Worm (Caenorhabditis elegans) whole organism, L4 larva: Measurements from ENCODE around the gene AC3.5.

ENCODE experiments used
- D1046.2 ChIP-seq: fragments of 200-800 bp; sonication (Bioruptor generic); IDR thresholded peaks from 2 replicates; pipeline ENCODE4 v1.3.6; 2022; ENCODE audit warnings: missing genetic modification characterization, missing compliant biosample characterization
- F26F4.8 ChIP-seq: fragments of 200-800 bp; sonication (Bioruptor generic); conservative IDR thresholded peaks from 2 replicates; pipeline ENCODE4 v1.3.6; 2022; ENCODE audit warnings: missing genetic modification characterization, missing compliant biosample characterization
- Y75B8A.6 ChIP-seq: fragments of 200-800 bp; sonication (Bioruptor generic); IDR thresholded peaks from 2 replicates; pipeline ENCODE4 v1.3.6; 2022; ENCODE audit warnings: missing genetic modification reagents, missing genetic modification characterization, missing compliant biosample characterization
- ZK546.5 ChIP-seq, 2 experiments: sonication (generic microtip); optimal IDR thresholded peaks; 2 replicates each; lab custom pipeline; 2017; ENCODE audit warnings: missing biosample characterization in 2 of 2, missing genetic modification characterization in 2 of 2
- aly-2 ChIP-seq: sonication (generic microtip); optimal IDR thresholded peaks from 2 replicates; lab custom pipeline; 2018; ENCODE audit warnings: missing biosample characterization, missing genetic modification characterization
- ceh-20 ChIP-seq: fragments of 200-800 bp; sonication (Bioruptor generic); IDR thresholded peaks from 2 replicates; pipeline ENCODE4 v1.3.6; 2022; ENCODE audit warnings: missing genetic modification reagents, missing genetic modification characterization, missing compliant biosample characterization
- ceh-62 ChIP-seq: sonication (generic microtip); optimal IDR thresholded peaks from 2 replicates; lab custom pipeline; 2017; ENCODE audit warnings: missing biosample characterization, missing genetic modification characterization
- daf-16 ChIP-seq, 3 experiments: sonication (generic microtip); optimal IDR thresholded peaks; 2 replicates each; lab custom pipeline; 2016 to 2017; ENCODE audit warnings: missing genetic modification characterization in 3 of 3, missing genetic modification reagents in 3 of 3, mild to moderate bottlenecking in 2 of 3, missing compliant biosample characterization in 2 of 3, missing biosample characterization in 1 of 3, moderate library complexity in 1 of 3
- dmd-6 ChIP-seq: fragments of 200-800 bp; sonication (Bioruptor generic); IDR thresholded peaks from 2 replicates; pipeline ENCODE4 v1.3.6; 2022; ENCODE audit warnings: missing genetic modification reagents, missing genetic modification characterization, missing compliant biosample characterization
- dmd-8 ChIP-seq: fragments of 200-800 bp; sonication (Bioruptor generic); IDR thresholded peaks from 2 replicates; pipeline ENCODE4 v1.3.6; 2022; ENCODE audit warnings: missing genetic modification characterization, missing compliant biosample characterization
- dpl-1 ChIP-seq: fragments of 150-350 bp; optimal IDR thresholded peaks from 2 replicates; lab custom pipeline; 2014; ENCODE audit warnings: missing biosample characterization, missing genetic modification reagents, missing genetic modification characterization
- dve-1 ChIP-seq: sonication (generic microtip); optimal IDR thresholded peaks from 2 replicates; lab custom pipeline; 2017; ENCODE audit warnings: antibody characterized with exemption, mild to moderate bottlenecking, missing genetic modification characterization, missing compliant biosample characterization; ENCODE audit not compliant: insufficient read depth
- fos-1 ChIP-seq: fragments of 150-350 bp; optimal IDR thresholded peaks from 2 replicates; lab custom pipeline; 2014; ENCODE audit warnings: missing biosample characterization, missing genetic modification characterization
- gei-8 ChIP-seq: fragments of 200-800 bp; sonication (Bioruptor generic); optimal IDR thresholded peaks from 2 replicates; lab custom pipeline; 2018; ENCODE audit warnings: mild to moderate bottlenecking, missing genetic modification characterization, missing compliant biosample characterization
- hif-1 ChIP-seq, 2 experiments: sonication (generic microtip); optimal IDR thresholded peaks; 2 replicates each; lab custom pipeline; 2016 to 2017; ENCODE audit warnings: missing compliant biosample characterization in 2 of 2, missing genetic modification characterization in 2 of 2, missing genetic modification reagents in 2 of 2, missing genotype in 2 of 2, mild to moderate bottlenecking in 1 of 2
- hlh-11 ChIP-seq: fragments of 200-800 bp; sonication (Bioruptor generic); optimal IDR thresholded peaks from 2 replicates; lab custom pipeline; 2018; ENCODE audit warnings: mild to moderate bottlenecking, missing genetic modification characterization, missing compliant biosample characterization
- hlh-30 ChIP-seq: sonication (generic microtip); optimal IDR thresholded peaks from 2 replicates; lab custom pipeline; 2017; ENCODE audit warnings: antibody characterized with exemption, mild to moderate bottlenecking, missing genetic modification characterization, missing compliant biosample characterization; ENCODE audit not compliant: insufficient read depth
- jun-1 ChIP-seq: fragments of 150-350 bp; optimal IDR thresholded peaks from 2 replicates; lab custom pipeline; 2014; ENCODE audit warnings: missing biosample characterization, missing genetic modification reagents, missing genetic modification characterization
- lin-1 ChIP-seq: fragments of 200-800 bp; sonication (Bioruptor generic); IDR thresholded peaks from 2 replicates; pipeline ENCODE4 v1.3.6; 2022; ENCODE audit warnings: missing genetic modification reagents, missing genetic modification characterization, missing compliant biosample characterization
- lin-13 ChIP-seq: fragments of 150-350 bp; optimal IDR thresholded peaks from 2 replicates; lab custom pipeline; 2014; ENCODE audit warnings: missing biosample characterization, missing genetic modification reagents, missing genetic modification characterization
- lin-15B ChIP-seq: fragments of 150-350 bp; sonication (generic microtip); optimal IDR thresholded peaks from 3 replicates; lab custom pipeline; 2014; ENCODE audit warnings: missing biosample characterization, missing genetic modification characterization
- lin-39 ChIP-seq: fragments of 150-350 bp; optimal IDR thresholded peaks from 2 replicates; lab custom pipeline; 2014; ENCODE audit warnings: missing biosample characterization, missing genetic modification reagents, missing genetic modification characterization
- lsy-2 ChIP-seq, 2 experiments: fragments of 150-350 bp in 1 of 2; sonication (generic microtip) in 1 of 2; optimal IDR thresholded peaks; 2 replicates each; lab custom pipeline; 2014 to 2017; ENCODE audit warnings: missing biosample characterization in 2 of 2, missing genetic modification characterization in 2 of 2
- madf-9 ChIP-seq: fragments of 200-800 bp; sonication (Bioruptor generic); conservative IDR thresholded peaks from 2 replicates; pipeline ENCODE4 v1.3.6; 2022; ENCODE audit warnings: missing genetic modification reagents, missing genetic modification characterization, missing compliant biosample characterization
- mdl-1 ChIP-seq, 2 experiments: fragments of 150-350 bp in 1 of 2; sonication (generic microtip) in 1 of 2; optimal IDR thresholded peaks; 2 replicates each; lab custom pipeline; 2014 to 2017; ENCODE audit warnings: missing biosample characterization in 2 of 2, missing genetic modification characterization in 2 of 2
- mxl-2 ChIP-seq: fragments of 200-800 bp; sonication (Bioruptor generic); conservative IDR thresholded peaks from 2 replicates; pipeline ENCODE4 v1.3.6; 2022; ENCODE audit warnings: missing genetic modification reagents, missing genetic modification characterization, missing compliant biosample characterization
- mxl-3 ChIP-seq: fragments of 200-800 bp; sonication (Bioruptor generic); optimal IDR thresholded peaks from 2 replicates; lab custom pipeline; 2018; ENCODE audit warnings: mild to moderate bottlenecking, missing genetic modification characterization, missing compliant biosample characterization
- nhr-11 ChIP-seq: fragments of 150-350 bp; optimal IDR thresholded peaks from 2 replicates; lab custom pipeline; 2014; ENCODE audit warnings: missing biosample characterization, missing genetic modification characterization
- nhr-111 ChIP-seq: fragments of 200-800 bp; sonication (Bioruptor generic); optimal IDR thresholded peaks from 2 replicates; lab custom pipeline; 2018; ENCODE audit warnings: mild to moderate bottlenecking, missing genetic modification characterization, missing compliant biosample characterization
- nhr-237 ChIP-seq: sonication (generic microtip); optimal IDR thresholded peaks from 2 replicates; lab custom pipeline; 2017; ENCODE audit warnings: missing biosample characterization, missing genetic modification characterization
- nhr-28 ChIP-seq: fragments of 150-350 bp; optimal IDR thresholded peaks from 2 replicates; lab custom pipeline; 2014; ENCODE audit warnings: missing biosample characterization, missing genetic modification characterization
- nhr-41 ChIP-seq: fragments of 200-800 bp; sonication (Bioruptor generic); IDR thresholded peaks from 2 replicates; pipeline ENCODE4 v1.3.6; 2022; ENCODE audit warnings: missing genetic modification reagents, missing genetic modification characterization, missing compliant biosample characterization
- nhr-76 ChIP-seq: fragments of 150-350 bp; optimal IDR thresholded peaks from 2 replicates; lab custom pipeline; 2014; ENCODE audit warnings: missing biosample characterization, missing genetic modification characterization
- nhr-77 ChIP-seq: fragments of 150-350 bp; optimal IDR thresholded peaks from 2 replicates; lab custom pipeline; 2014; ENCODE audit warnings: missing biosample characterization, missing genetic modification characterization
- pha-4 ChIP-seq, 2 experiments: fragments of 150-350 bp in 1 of 2; fragments of 200-800 bp in 1 of 2; sonication (Bioruptor generic) in 1 of 2; IDR thresholded peaks in 1 of 2; optimal IDR thresholded peaks in 1 of 2; 2 replicates each; pipeline versions ENCODE4 v1.3.6 to Lab custom; 2014 to 2022; ENCODE audit warnings: missing genetic modification characterization in 2 of 2, missing genetic modification reagents in 2 of 2, missing biosample characterization in 1 of 2, missing compliant biosample characterization in 1 of 2
- php-3 ChIP-seq: fragments of 200-800 bp; sonication (Bioruptor generic); IDR thresholded peaks from 2 replicates; pipeline ENCODE4 v1.3.6; 2022; ENCODE audit warnings: missing genetic modification reagents, missing genetic modification characterization, missing compliant biosample characterization
- pqm-1 ChIP-seq: sonication (generic microtip); optimal IDR thresholded peaks from 2 replicates; lab custom pipeline; 2017; ENCODE audit warnings: missing biosample characterization, missing genetic modification characterization
- saeg-2 ChIP-seq: fragments of 200-800 bp; sonication (Bioruptor generic); IDR thresholded peaks from 2 replicates; pipeline ENCODE4 v1.3.6; 2022; ENCODE audit warnings: missing genetic modification reagents, missing genetic modification characterization, missing compliant biosample characterization
- skn-1 ChIP-seq: fragments of 150-350 bp; optimal IDR thresholded peaks from 2 replicates; lab custom pipeline; 2014; ENCODE audit warnings: missing biosample characterization, missing genetic modification characterization
- spr-3 ChIP-seq: fragments of 200-800 bp; sonication (Bioruptor generic); optimal IDR thresholded peaks from 2 replicates; lab custom pipeline; 2018; ENCODE audit warnings: mild to moderate bottlenecking, missing genetic modification characterization, missing compliant biosample characterization
- unc-130 ChIP-seq: sonication (generic microtip); optimal IDR thresholded peaks from 2 replicates; lab custom pipeline; 2016; ENCODE audit warnings: missing genetic modification reagents, missing genetic modification characterization, missing compliant biosample characterization
- unc-39 ChIP-seq: sonication (generic microtip); optimal IDR thresholded peaks from 2 replicates; lab custom pipeline; 2017; ENCODE audit warnings: missing biosample characterization, missing genetic modification characterization
- vab-7 ChIP-seq: fragments of 200-800 bp; sonication (Bioruptor generic); IDR thresholded peaks from 2 replicates; pipeline ENCODE4 v1.3.6; 2022; ENCODE audit warnings: missing genetic modification reagents, missing genetic modification characterization, missing compliant biosample characterization
- zag-1 ChIP-seq: fragments of 150-350 bp; optimal IDR thresholded peaks from 2 replicates; lab custom pipeline; 2014; ENCODE audit warnings: missing biosample characterization, missing genetic modification characterization
- zfp-3 ChIP-seq: fragments of 200-800 bp; sonication (Bioruptor generic); conservative IDR thresholded peaks from 2 replicates; pipeline ENCODE4 v1.3.6; 2022; ENCODE audit warnings: missing genetic modification reagents, missing genetic modification characterization, missing compliant biosample characterization
- zip-2 ChIP-seq: fragments of 150-350 bp; optimal IDR thresholded peaks from 2 replicates; lab custom pipeline; 2014; ENCODE audit warnings: missing biosample characterization, missing genetic modification characterization

The AC3.5 gene

ce11 chrV:10426253-10426652 lies 37.9 kb downstream of the AC3.5 start, which contains the start of gene apc-10:
apc-10 (minus strand) TSS chrV:10426353.
- TF ChIP-seq nhr-41 (GFP tag; lab: Robert Waterston, UW) (no peak), ceh-62 (tag; lab: Kevin White, UChicago) (no peak), dpl-1 (GFP tag; lab: Kevin White, UChicago) (no peak), nhr-111 (GFP tag; lab: Kevin White, UChicago) (no peak), vab-7 (GFP tag; lab: Robert Waterston, UW) (no peak), gei-8 (GFP tag; lab: Kevin White, UChicago) (no peak), php-3 (no peak), spr-3 (GFP tag; lab: Kevin White, UChicago) (no peak), pqm-1 (tag; lab: Kevin White, UChicago) (no peak), saeg-2 (GFP tag; lab: Robert Waterston, UW) (no peak), mxl-2 (GFP tag; lab: Robert Waterston, UW) (no peak), skn-1 (no peak), zag-1 (tag; lab: Kevin White, UChicago) (no peak), jun-1 (tag; lab: Kevin White, UChicago) (no peak), hif-1 (tag; optimal IDR thresholded peaks at IDR 0.05; lab: Kevin White, UChicago) (no peak), nhr-11 (tag; lab: Kevin White, UChicago) (no peak), dve-1 (tag; lab: Kevin White, UChicago) (no peak), dmd-8 (GFP tag; lab: Robert Waterston, UW) (no peak), fos-1 (tag; lab: Kevin White, UChicago) (no peak)

ce11 chrV:10428608-10429007 lies 40.3 kb downstream of the AC3.5 start, which contains the start of gene tag-314:
tag-314 (minus strand) TSS chrV:10428708.
- TF ChIP-seq lin-1 (GFP tag; lab: Robert Waterston, UW) (no peak), daf-16 (GFP tag; optimal IDR thresholded peaks at IDR 0.05; lab: Kevin White, UChicago) (no peak), daf-16 (tag; optimal IDR thresholded peaks at IDR 0.05; lab: Kevin White, UChicago) (no peak), D1046.2 (no peak), unc-130 (GFP tag; lab: Kevin White, UChicago) (no peak), nhr-111 (GFP tag; lab: Kevin White, UChicago) (no peak), lin-13 (GFP tag; lab: Kevin White, UChicago) (no peak), dmd-6 (GFP tag; lab: Robert Waterston, UW) (no peak), jun-1 (tag; lab: Kevin White, UChicago) (no peak), lin-39 (tag; lab: Kevin White, UChicago) (no peak), nhr-77 (tag; lab: Kevin White, UChicago) (no peak), aly-2 (tag; lab: Kevin White, UChicago) (no peak), mxl-3 (GFP tag; lab: Kevin White, UChicago) (no peak), nhr-76 (tag; lab: Kevin White, UChicago) (no peak), Y75B8A.6 (GFP tag; lab: Robert Waterston, UW) (no peak)

ce11 chrV:10432607-10433006 lies 44.3 kb downstream of the AC3.5 start:
- TF ChIP-seq zfp-3 (GFP tag; lab: Robert Waterston, UW) (no peak), hlh-11 (tag; lab: Kevin White, UChicago) (peak; percentile 74), D1046.2 (no peak), unc-130 (GFP tag; lab: Kevin White, UChicago) (no peak), ZK546.5 (tag; optimal IDR thresholded peaks at IDR 0.05; lab: Kevin White, UChicago) (no peak), dmd-6 (GFP tag; lab: Robert Waterston, UW) (peak; percentile 89), mdl-1 (tag; optimal IDR thresholded peaks at IDR 0.05; lab: Kevin White, UChicago) (peak in 1 of 2 experiments; percentile 64), nhr-77 (tag; lab: Kevin White, UChicago) (peak; percentile 61), madf-9 (no peak), pqm-1 (tag; lab: Kevin White, UChicago) (peak; percentile 99), pha-4 (GFP tag; IDR thresholded peaks at IDR 0.05; lab: Robert Waterston, UW) (peak; percentile 34; the same call in 1 of the 2 replicates), pha-4 (tag; optimal IDR thresholded peaks at IDR 0.05; lab: Kevin White, UChicago) (no peak), lin-13 (GFP tag; lab: Kevin White, UChicago) (no peak), zip-2 (tag; lab: Kevin White, UChicago) (no peak), dmd-8 (GFP tag; lab: Robert Waterston, UW) (no peak), F26F4.8 (GFP tag; lab: Robert Waterston, UW) (no peak), dve-1 (tag; lab: Kevin White, UChicago) (peak; percentile 88), hlh-30 (tag; lab: Kevin White, UChicago) (peak; percentile 31), lin-15B (tag; lab: Kevin White, UChicago) (no peak), nhr-28 (tag; lab: Kevin White, UChicago) (peak; percentile 87), nhr-237 (tag; lab: Kevin White, UChicago) (no peak), lsy-2 (tag; optimal IDR thresholded peaks at IDR 0.05; lab: Kevin White, UChicago) (no peak), ceh-20 (GFP tag; lab: Robert Waterston, UW) (0 out of 2 replicates have a peak, but pooled peaks have one; percentile 17), unc-39 (tag; lab: Kevin White, UChicago) (no peak), Y75B8A.6 (GFP tag; lab: Robert Waterston, UW) (no peak)
